Fruit fly (Drosophila melanogaster) whole organism: Measurements from ENCODE around the gene CG42780.

ENCODE experiments used
- CG8478 ChIP-seq: fragments of >200 bp; optimal IDR thresholded peaks from 2 replicates; lab custom pipeline; 2018; ENCODE audit warnings: inconsistent platforms
- Dll ChIP-seq: fragments of >200 bp; optimal IDR thresholded peaks from 2 replicates; lab custom pipeline; 2017
- EcR ChIP-seq, 2 experiments: fragments of >200 bp; optimal IDR thresholded peaks; 2 replicates each; lab custom pipeline; 2017; ENCODE audit warnings: missing biosample characterization in 2 of 2, missing genetic modification characterization in 2 of 2, missing genetic modification reagents in 2 of 2
- pan ChIP-seq: fragments of >200 bp; optimal IDR thresholded peaks from 2 replicates; lab custom pipeline; 2017
- psq ChIP-seq: fragments of >200 bp; optimal IDR thresholded peaks from 2 replicates; lab custom pipeline; 2017
- usp ChIP-seq: fragments of >200 bp; optimal IDR thresholded peaks from 2 replicates; lab custom pipeline; 2017; ENCODE audit warnings: missing biosample characterization, missing genetic modification characterization, mixed read lengths

The CG42780 gene

dm6 chrX:7332091-7332490, at the start of gene CG42780:
Gene CG42780 (minus strand): TSS chrX:7332191.
- no peak for TF ChIP-seq pan
- no peak for TF ChIP-seq psq
- no peak for TF ChIP-seq CG8478 (lab: Kevin White, UChicago)
- TF ChIP-seq usp (GFP tag; lab: Kevin White, UChicago), result no peak
- TF ChIP-seq EcR (GFP tag; optimal IDR thresholded peaks at IDR 0.05; lab: Kevin White, UChicago), result no peak
- TF ChIP-seq Dll (lab: Kevin White, UChicago), result no peak

- TF ChIP-seq pan, result no peak
- TF ChIP-seq Dll (lab: Kevin White, UChicago), result no peak
- no peak for TF ChIP-seq CG8478 (lab: Kevin White, UChicago)
- TF ChIP-seq psq, result no peak
- no peak for TF ChIP-seq usp (GFP tag; lab: Kevin White, UChicago)
- no peak for TF ChIP-seq EcR (GFP tag; optimal IDR thresholded peaks at IDR 0.05; lab: Kevin White, UChicago)
Measured at dm6 chrX:7379569-7379968, 47.6 kb upstream of the CG42780 start.

dm6 chrX:7377840-7378239, 45.8 kb upstream of the CG42780 start, which contains the start of gene CheA7a:
Gene CheA7a (plus strand): TSS chrX:7378140.
- no peak for TF ChIP-seq usp (GFP tag; lab: Kevin White, UChicago)
- no peak for TF ChIP-seq CG8478 (lab: Kevin White, UChicago)
- no peak for TF ChIP-seq Dll (lab: Kevin White, UChicago)
- no peak for TF ChIP-seq EcR (GFP tag; optimal IDR thresholded peaks at IDR 0.05; lab: Kevin White, UChicago)
- no peak for TF ChIP-seq pan
- no peak for TF ChIP-seq psq

dm6 chrX:7372475-7372874, 40.5 kb upstream of the CG42780 start:
- TF ChIP-seq usp (GFP tag; lab: Kevin White, UChicago) (no peak), psq (no peak), EcR (GFP tag; optimal IDR thresholded peaks at IDR 0.05; lab: Kevin White, UChicago) (no peak), CG8478 (lab: Kevin White, UChicago) (no peak)

dm6 chrX:7368361-7368760, 36.4 kb upstream of the CG42780 start:
- no peak for TF ChIP-seq usp (GFP tag; lab: Kevin White, UChicago)
- TF ChIP-seq psq, result no peak
- no peak for TF ChIP-seq EcR (GFP tag; optimal IDR thresholded peaks at IDR 0.05; lab: Kevin White, UChicago)
- no peak for TF ChIP-seq CG8478 (lab: Kevin White, UChicago)
- no peak for TF ChIP-seq pan
- no peak for TF ChIP-seq Dll (lab: Kevin White, UChicago)

- no peak for TF ChIP-seq usp (GFP tag; lab: Kevin White, UChicago)
- TF ChIP-seq pan, result no peak
- no peak for TF ChIP-seq Dll (lab: Kevin White, UChicago)
- TF ChIP-seq EcR (GFP tag; optimal IDR thresholded peaks at IDR 0.05; lab: Kevin White, UChicago), result no peak
- TF ChIP-seq psq, result no peak
- no peak for TF ChIP-seq CG8478 (lab: Kevin White, UChicago)
Measured at dm6 chrX:7358496-7358895, 26.5 kb upstream of the CG42780 start, which contains the start of gene CG1999. Gene CG1999 (plus strand): TSS chrX:7358796.

- TF ChIP-seq usp (GFP tag; lab: Kevin White, UChicago) (no peak), pan (no peak), CG8478 (lab: Kevin White, UChicago) (no peak), EcR (GFP tag; optimal IDR thresholded peaks at IDR 0.05; lab: Kevin White, UChicago) (no peak), Dll (lab: Kevin White, UChicago) (no peak), psq (no peak)
Measured at dm6 chrX:7349963-7350362, 18.0 kb upstream of the CG42780 start.

- TF ChIP-seq pan (no peak), usp (GFP tag; lab: Kevin White, UChicago) (no peak), Dll (lab: Kevin White, UChicago) (no peak), EcR (GFP tag; optimal IDR thresholded peaks at IDR 0.05; lab: Kevin White, UChicago) (no peak), psq (no peak), CG8478 (lab: Kevin White, UChicago) (no peak)
Measured at dm6 chrX:7347406-7347805, 15.4 kb upstream of the CG42780 start, which contains the start of gene CG15034. Gene CG15034 (minus strand): TSS chrX:7347506.

dm6 chrX:7342998-7343397, 11.0 kb upstream of the CG42780 start:
- TF ChIP-seq psq (no peak), EcR (GFP tag; optimal IDR thresholded peaks at IDR 0.05; lab: Kevin White, UChicago) (no peak), pan (no peak)

dm6 chrX:7340667-7341066, 8.7 kb upstream of the CG42780 start:
- TF ChIP-seq psq (no peak), Dll (lab: Kevin White, UChicago) (no peak), pan (no peak), usp (GFP tag; lab: Kevin White, UChicago) (no peak), CG8478 (lab: Kevin White, UChicago) (no peak), EcR (GFP tag; optimal IDR thresholded peaks at IDR 0.05; lab: Kevin White, UChicago) (no peak)

- TF ChIP-seq usp (GFP tag; lab: Kevin White, UChicago) (no peak), EcR (GFP tag; optimal IDR thresholded peaks at IDR 0.05; lab: Kevin White, UChicago) (no peak)
Measured at dm6 chrX:7339610-7340326, 7.8 kb upstream of the CG42780 start.

- no peak for TF ChIP-seq pan
- TF ChIP-seq psq, result no peak
- no peak for TF ChIP-seq EcR (GFP tag; optimal IDR thresholded peaks at IDR 0.05; lab: Kevin White, UChicago)
- TF ChIP-seq usp (GFP tag; lab: Kevin White, UChicago), result no peak
- TF ChIP-seq CG8478 (lab: Kevin White, UChicago), result no peak
- TF ChIP-seq Dll (lab: Kevin White, UChicago), result no peak
Measured at dm6 chrX:7338538-7338937, 6.5 kb upstream of the CG42780 start.

dm6 chrX:7337975-7338374, 6.0 kb upstream of the CG42780 start:
- no peak for TF ChIP-seq Dll (lab: Kevin White, UChicago)
- no peak for TF ChIP-seq usp (GFP tag; lab: Kevin White, UChicago)
- no peak for TF ChIP-seq CG8478 (lab: Kevin White, UChicago)
- TF ChIP-seq pan, result no peak
- no peak for TF ChIP-seq psq
- no peak for TF ChIP-seq EcR (GFP tag; optimal IDR thresholded peaks at IDR 0.05; lab: Kevin White, UChicago)
